Fruit fly (Drosophila melanogaster): ENCODE measurements around the gene RabGGTb.

Gene RabGGTb

DNA sequence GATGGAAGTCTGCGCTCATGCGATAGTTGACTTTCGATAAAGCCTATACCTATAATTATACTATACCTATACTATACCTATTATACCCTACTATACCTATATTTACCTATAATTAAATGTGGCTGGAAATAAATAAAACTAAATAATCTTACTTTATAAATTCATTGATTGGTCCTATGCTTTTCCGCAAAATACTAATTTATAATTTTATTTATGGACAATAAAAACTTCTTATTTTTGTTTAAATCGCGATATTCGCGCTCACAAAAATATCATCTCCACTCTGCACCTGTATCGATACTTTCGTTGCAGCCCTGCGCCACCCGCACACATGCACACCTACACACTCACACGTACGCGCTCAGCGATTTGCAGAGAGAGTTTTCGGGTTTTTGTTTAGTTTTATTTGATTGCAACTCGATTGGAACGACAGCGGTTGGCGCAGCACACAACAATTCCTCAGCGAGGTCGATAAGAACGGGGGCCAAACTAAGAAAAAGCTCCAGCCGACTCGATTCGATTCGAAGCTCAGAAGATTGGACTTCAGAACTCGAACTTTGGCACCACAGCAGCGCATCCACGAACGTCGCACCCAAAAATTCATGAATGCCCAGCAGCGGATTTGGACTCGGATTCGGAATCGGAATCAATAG lies 4.2 kb upstream of the RabGGTb start, which contains the start of gene CG8814 (continued):
- TF ChIP-seq chif (GFP tag; optimal IDR thresholded peaks at IDR 0.05) = peak; percentile 12 to 27
- TF ChIP-seq nerfin-1 (tag; optimal IDR thresholded peaks at IDR 0.05) = peak; percentile 54
- TF ChIP-seq sqz (GFP tag; optimal IDR thresholded peaks at IDR 0.05) = no peak
- TF ChIP-seq fd96Cb (tag; optimal IDR thresholded peaks at IDR 0.05) = peak; percentile 25
- TF ChIP-seq gro (GFP tag; optimal IDR thresholded peaks at IDR 0.05) = no peak
- TF ChIP-seq CG7745 (tag; optimal IDR thresholded peaks at IDR 0.05) = no peak
- peak; percentile 48 for TF ChIP-seq CG1647 (GFP tag; optimal IDR thresholded peaks at IDR 0.05)
- no peak for TF ChIP-seq pan (optimal IDR thresholded peaks at IDR 0.05)
- TF ChIP-seq pan (GFP tag; optimal IDR thresholded peaks at IDR 0.05 in 1 of 2, IDR thresholded peaks at IDR 0.05 in 1 of 2) = peak in 1 of 2 experiments; percentile 41
- TF ChIP-seq CG12744 (GFP tag; optimal IDR thresholded peaks at IDR 0.05) = peak; percentile 17
- TF ChIP-seq CG34376 (GFP tag; optimal IDR thresholded peaks at IDR 0.05) = peak; percentile 32
- no peak for TF ChIP-seq odd (GFP tag; optimal IDR thresholded peaks at IDR 0.05)
- TF ChIP-seq gsb (GFP tag; IDR thresholded peaks at IDR 0.05) = no peak
- peak; percentile 79 for TF ChIP-seq amos (GFP tag; IDR thresholded peaks at IDR 0.05; ENCODE audit: partially characterized antibody)
- TF ChIP-seq scrt (GFP tag; optimal IDR thresholded peaks at IDR 0.05) = peak; percentile 28
- peak; percentile 54 for TF ChIP-seq CG10654 (GFP tag; optimal IDR thresholded peaks at IDR 0.05)
- TF ChIP-seq Hsf (GFP tag; optimal IDR thresholded peaks at IDR 0.05) = peak; percentile 37
- peak; percentile 28 for TF ChIP-seq Usf (GFP tag; optimal IDR thresholded peaks at IDR 0.05)
- peak; percentile 35; the same call in 1 of the 2 replicates for TF ChIP-seq H2.0 (GFP tag; IDR thresholded peaks at IDR 0.05)
- TF ChIP-seq CG6654 (GFP tag; optimal IDR thresholded peaks at IDR 0.05) = no peak
- peak; percentile 55 for TF ChIP-seq B-H1 (GFP tag; IDR thresholded peaks at IDR 0.05)
- peak; percentile 89 for TF ChIP-seq knrl (GFP tag; IDR thresholded peaks at IDR 0.05; ENCODE audit: partially characterized antibody)
- peak; percentile 54 for TF ChIP-seq D19B (GFP tag; optimal IDR thresholded peaks at IDR 0.05)
- TF ChIP-seq CG15011 (GFP tag; optimal IDR thresholded peaks at IDR 0.05) = peak; percentile 49
- TF ChIP-seq Gug (GFP tag; IDR thresholded peaks at IDR 0.05) = peak; percentile 77; the same call in 3 of the 4 replicates
- peak; percentile 61 for TF ChIP-seq bbx (GFP tag; IDR thresholded peaks at IDR 0.05; ENCODE audit: partially characterized antibody)
- peak in 1 of 2 experiments; percentile 63 for TF ChIP-seq Trl (optimal IDR thresholded peaks at IDR 0.05)
- TF ChIP-seq Trl (GFP tag; optimal IDR thresholded peaks at IDR 0.05) = peak; percentile 30
- peak; percentile 63 for TF ChIP-seq mam (GFP tag; optimal IDR thresholded peaks at IDR 0.05)
- TF ChIP-seq CG14667 (GFP tag; IDR thresholded peaks at IDR 0.05) = peak; percentile 38; the same call in 1 of the 2 replicates
- TF ChIP-seq CTCF (GFP tag; optimal IDR thresholded peaks at IDR 0.05) = peak; percentile 42
- peak in 1 of 3 experiments; percentile 74 for TF ChIP-seq lola (GFP tag; optimal IDR thresholded peaks at IDR 0.05)
- peak; percentile 97 for TF ChIP-seq BEAF-32 (GFP tag; optimal IDR thresholded peaks at IDR 0.05)
- TF ChIP-seq kah (GFP tag; optimal IDR thresholded peaks at IDR 0.05) = no peak
- TF ChIP-seq ERR (GFP tag; optimal IDR thresholded peaks at IDR 0.05) = no peak
- peak; percentile 62 for TF ChIP-seq CG3995 (GFP tag; optimal IDR thresholded peaks at IDR 0.05)
- peak; percentile 64 for TF ChIP-seq zfh1 (GFP tag; IDR thresholded peaks at IDR 0.05)
- TF ChIP-seq CG13775 (GFP tag; optimal IDR thresholded peaks at IDR 0.05) = peak; percentile 82
- TF ChIP-seq NFAT (GFP tag; IDR thresholded peaks at IDR 0.05) = peak; percentile 64
- TF ChIP-seq run (tag; optimal IDR thresholded peaks at IDR 0.05) = no peak
- TF ChIP-seq pzg (GFP tag; optimal IDR thresholded peaks at IDR 0.05) = peak; percentile 62
- TF ChIP-seq CG16815 (GFP tag; optimal IDR thresholded peaks at IDR 0.05) = peak; percentile 61
- TF ChIP-seq CG4424 (GFP tag; optimal IDR thresholded peaks at IDR 0.05) = peak; percentile 76
- TF ChIP-seq Dp (GFP tag; optimal IDR thresholded peaks at IDR 0.05) = peak; percentile 68
- no peak for TF ChIP-seq CG4617 (GFP tag; optimal IDR thresholded peaks at IDR 0.05; ENCODE audit: borderline replicate concordance)
- TF ChIP-seq pfk (GFP tag; optimal IDR thresholded peaks at IDR 0.05) = no peak
- peak; percentile 37 for TF ChIP-seq CG13123 (GFP tag; optimal IDR thresholded peaks at IDR 0.05)
- TF ChIP-seq sens-2 (GFP tag; IDR thresholded peaks at IDR 0.05) = no peak
- peak; percentile 74 for TF ChIP-seq CG10274 (GFP tag; optimal IDR thresholded peaks at IDR 0.05)
- 0 out of 2 replicates have a peak, but pooled peaks have one; percentile 5 for TF ChIP-seq CG17328 (GFP tag; IDR thresholded peaks at IDR 0.05)

Measured in whole organism, embryonic.